Fruit fly (Drosophila melanogaster) whole organism, pupa: Measurements from ENCODE around the gene CG6431.

Source experiments
- CG10348 ChIP-seq: fragments of 200-800 bp; sonication (Bioruptor generic); IDR thresholded peaks from 2 replicates; pipeline ENCODE4 v1.3.6; 2022; ENCODE audit warnings: missing biosample characterization, missing genetic modification characterization
- CG12605 ChIP-seq: fragments of 200-800 bp; sonication (Bioruptor generic); IDR thresholded peaks from 2 replicates; pipeline ENCODE4 v1.3.6; 2022; ENCODE audit warnings: missing biosample characterization, missing genetic modification characterization
- CG13204 ChIP-seq: fragments of 200-800 bp; sonication (Bioruptor generic); optimal IDR thresholded peaks from 2 replicates; lab custom pipeline; 2018; ENCODE audit warnings: missing biosample characterization, mild to moderate bottlenecking, missing genetic modification characterization, moderate library complexity
- CG14655 ChIP-seq: fragments of 200-800 bp; sonication (Bioruptor generic); optimal IDR thresholded peaks from 3 replicates; lab custom pipeline; 2017; ENCODE audit warnings: mild to moderate bottlenecking, missing biosample characterization, missing genetic modification reagents, missing genetic modification characterization
- CG15710 ChIP-seq: fragments of 200-800 bp; sonication (Bioruptor generic); optimal IDR thresholded peaks from 2 replicates; lab custom pipeline; 2018; ENCODE audit warnings: missing biosample characterization, mild to moderate bottlenecking, missing genetic modification characterization, moderate library complexity
- CG17806 ChIP-seq: fragments of 200-800 bp; sonication (Bioruptor generic); optimal IDR thresholded peaks from 2 replicates; lab custom pipeline; 2018; ENCODE audit warnings: missing biosample characterization, mild to moderate bottlenecking, missing genetic modification characterization, moderate library complexity
- CG32121 ChIP-seq: fragments of 200-800 bp; sonication (Bioruptor generic); IDR thresholded peaks from 2 replicates; pipeline ENCODE4 v1.3.6; 2022; ENCODE audit warnings: missing biosample characterization, missing genetic modification characterization
- CG34367 ChIP-seq: fragments of 200-800 bp; sonication (Bioruptor generic); optimal IDR thresholded peaks from 2 replicates; lab custom pipeline; 2018; ENCODE audit warnings: missing biosample characterization, mild to moderate bottlenecking, missing genetic modification characterization
- CG4496 ChIP-seq: fragments of 200-800 bp; sonication (Bioruptor generic); IDR thresholded peaks from 3 replicates; pipeline ENCODE4 v1.3.6; 2022; ENCODE audit warnings: missing biosample characterization, missing genetic modification characterization
- CG8159 ChIP-seq: fragments of 200-800 bp; sonication (Bioruptor generic); optimal IDR thresholded peaks from 3 replicates; lab custom pipeline; 2018; ENCODE audit warnings: missing biosample characterization, mild to moderate bottlenecking, missing genetic modification characterization, moderate library complexity
- CG8301 ChIP-seq: fragments of 200-800 bp; sonication (Bioruptor generic); optimal IDR thresholded peaks from 2 replicates; lab custom pipeline; 2018; ENCODE audit warnings: missing biosample characterization, mild to moderate bottlenecking, missing genetic modification characterization
- CG9948 ChIP-seq: fragments of 200-800 bp; sonication (Bioruptor generic); optimal IDR thresholded peaks from 2 replicates; lab custom pipeline; 2018; ENCODE audit warnings: missing biosample characterization, mild to moderate bottlenecking, missing genetic modification characterization, moderate library complexity
- D1 ChIP-seq: fragments of 200-800 bp; sonication (Bioruptor generic); optimal IDR thresholded peaks from 2 replicates; lab custom pipeline; 2018; ENCODE audit warnings: missing biosample characterization, mild to moderate bottlenecking, missing genetic modification characterization, moderate library complexity
- EcR ChIP-seq: fragments of 200-800 bp; sonication (Bioruptor generic); optimal IDR thresholded peaks from 3 replicates; lab custom pipeline; 2019; ENCODE audit warnings: missing biosample characterization, missing genetic modification characterization, mild to moderate bottlenecking, moderate library complexity, missing genetic modification reagents
- Ets98B ChIP-seq: fragments of 200-800 bp; sonication (Bioruptor generic); IDR thresholded peaks from 2 replicates; pipeline ENCODE4 v1.3.6; 2022; ENCODE audit warnings: missing biosample characterization, missing genetic modification characterization
- Pif1A ChIP-seq: fragments of 200-800 bp; sonication (Bioruptor generic); optimal IDR thresholded peaks from 3 replicates; lab custom pipeline; 2016; ENCODE audit warnings: missing biosample characterization, missing genetic modification characterization
- Pif1B ChIP-seq: fragments of 200-800 bp; sonication (Bioruptor generic); optimal IDR thresholded peaks from 3 replicates; lab custom pipeline; 2016; ENCODE audit warnings: missing biosample characterization, missing genetic modification characterization
- Snoo ChIP-seq: fragments of 200-800 bp; sonication (Bioruptor generic); optimal IDR thresholded peaks from 3 replicates; lab custom pipeline; 2017; ENCODE audit warnings: missing biosample characterization, mild to moderate bottlenecking, missing genetic modification characterization, inconsistent platforms
- fd96Ca ChIP-seq: fragments of 200-800 bp; sonication (Bioruptor generic); IDR thresholded peaks from 3 replicates; pipeline ENCODE4 v1.3.6; 2022; ENCODE audit warnings: missing biosample characterization, missing genetic modification characterization
- gl ChIP-seq: fragments of 200-800 bp; sonication (Bioruptor generic); optimal IDR thresholded peaks from 2 replicates; lab custom pipeline; 2018; ENCODE audit warnings: missing biosample characterization, mild to moderate bottlenecking, missing genetic modification characterization
- rn ChIP-seq: fragments of 200-800 bp; sonication (Bioruptor generic); IDR thresholded peaks from 2 replicates; pipeline ENCODE4 v1.3.6; 2022; ENCODE audit warnings: missing biosample characterization, missing genetic modification characterization

Gene CG6431

DNA sequence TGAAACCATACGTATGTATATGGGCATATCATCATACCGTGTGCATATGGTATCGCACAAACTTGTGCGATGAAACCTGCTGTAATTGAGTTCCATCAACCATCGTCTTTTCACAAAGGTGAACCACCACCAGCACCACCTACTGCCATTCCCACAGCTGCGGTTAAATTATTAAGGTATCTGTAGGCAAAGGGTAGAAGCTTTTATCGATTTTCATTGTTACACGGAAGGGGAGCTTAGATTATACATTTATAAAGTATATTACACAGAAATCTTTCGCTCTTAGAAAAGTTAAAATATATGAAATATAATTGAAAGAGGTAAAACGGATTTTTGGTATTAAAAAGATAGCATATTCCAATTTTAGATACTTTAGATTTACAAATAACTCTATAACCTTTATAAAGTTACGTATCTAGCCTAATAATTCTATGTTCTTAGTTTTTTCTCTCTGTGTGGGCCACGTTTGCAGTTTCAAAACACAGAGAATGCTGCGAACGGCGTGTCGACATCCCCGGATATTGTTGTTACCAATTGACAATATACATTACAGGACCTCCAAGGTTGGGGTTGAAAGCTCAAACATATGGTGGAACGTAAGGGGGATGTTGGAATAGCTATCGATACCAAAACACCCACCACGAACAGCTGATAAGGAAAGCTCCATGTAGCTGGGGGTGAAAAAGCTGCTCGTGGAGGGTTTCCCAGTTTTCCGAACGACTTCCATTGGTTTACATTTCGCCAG lies 36.6 kb downstream of the CG6431 start, which contains the start of gene CG6495:
CG6495 (plus strand) TSS at position 695 of the 745 bp plus-strand sequence.
- TF ChIP-seq Pif1B (peak; percentile 13), CG12605 (GFP tag; lab: Robert Waterston, UW) (no peak), fd96Ca (GFP tag; lab: Robert Waterston, UW) (no peak), Ets98B (GFP tag; lab: Robert Waterston, UW) (0 out of 2 replicates have a peak, but pooled peaks have one; percentile 13), CG9948 (peak; percentile 34), CG17806 (peak; percentile 35), CG8159 (tag; lab: Kevin White, UChicago) (peak; percentile 61), CG15710 (peak; percentile 30), CG8301 (tag; lab: Kevin White, UChicago) (peak; percentile 12)
- TF ChIP-seq, all 21 proteins: peak for 7

DNA sequence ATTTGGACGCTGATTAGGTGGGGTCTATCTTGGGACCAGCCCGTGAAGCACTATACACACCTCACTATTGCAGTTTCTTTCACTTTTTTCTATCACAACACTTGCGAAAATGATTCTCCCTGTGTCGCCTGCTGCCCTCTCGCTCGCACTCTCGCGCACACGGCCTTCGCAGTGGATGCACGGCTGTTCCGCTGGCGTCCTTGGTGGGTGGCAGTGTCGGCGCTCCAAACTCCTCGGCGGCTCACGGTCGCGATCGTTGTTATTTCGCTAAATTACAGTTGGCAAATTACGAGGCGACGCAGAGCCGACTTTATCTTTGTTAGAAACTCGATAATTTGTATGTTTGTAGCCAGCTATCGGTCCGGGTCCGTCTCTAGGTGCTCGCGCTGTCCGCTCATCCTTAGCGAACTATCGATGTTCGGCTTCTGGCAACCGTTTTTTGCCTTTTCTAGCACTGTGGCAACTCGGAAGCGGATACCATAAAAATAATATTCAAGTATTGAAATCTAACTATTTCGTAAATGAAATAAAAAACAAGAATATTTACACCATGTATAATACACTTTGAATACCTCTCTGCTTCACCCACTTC lies 43.7 kb downstream of the CG6431 start, which contains the start of gene Ubc2:
Ubc2 (minus strand) TSS at position 410 of the 592 bp plus-strand sequence.
- TF ChIP-seq D1 (no peak), CG4496 (GFP tag; lab: Robert Waterston, UW) (peak; percentile 49; the same call in 2 of the 3 replicates)

DNA sequence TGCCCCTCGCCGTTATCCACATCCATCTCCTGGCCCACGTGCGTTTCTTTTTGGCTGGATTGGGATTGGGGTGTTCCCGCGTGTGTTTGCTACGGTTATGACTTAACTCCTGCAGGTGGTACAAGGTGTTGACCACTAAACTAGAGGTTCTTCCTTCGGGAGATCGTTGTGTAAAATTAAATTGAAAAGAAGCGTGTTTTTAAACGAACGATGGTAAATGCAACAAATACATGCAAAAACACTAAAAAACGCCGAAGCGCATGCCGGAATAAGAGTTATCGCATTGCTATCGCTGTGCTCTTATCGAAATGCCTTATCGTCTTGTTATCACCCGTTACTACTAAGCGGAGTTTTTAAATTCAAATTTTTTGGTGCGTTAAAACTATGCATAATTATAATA lies 45.7 kb downstream of the CG6431 start, which contains the start of gene CG6724:
CG6724 (minus strand) TSS at position 245 of the 400 bp plus-strand sequence.
- TF ChIP-seq CG13204 (GFP tag; lab: Kevin White, UChicago) = no peak
- no peak for TF ChIP-seq CG9948
- TF ChIP-seq CG15710 = no peak
- TF ChIP-seq gl = no peak
- TF ChIP-seq EcR (GFP tag; lab: Kevin White, UChicago) = no peak
- no peak for TF ChIP-seq CG34367 (tag; lab: Kevin White, UChicago)
- no peak for TF ChIP-seq CG10348 (GFP tag; lab: Robert Waterston, UW)
- no peak for TF ChIP-seq D1
- no peak for TF ChIP-seq CG14655 (GFP tag; lab: Kevin White, UChicago)
- no peak for TF ChIP-seq fd96Ca (GFP tag; lab: Robert Waterston, UW)
- TF ChIP-seq CG32121 (GFP tag; lab: Robert Waterston, UW) = no peak

DNA sequence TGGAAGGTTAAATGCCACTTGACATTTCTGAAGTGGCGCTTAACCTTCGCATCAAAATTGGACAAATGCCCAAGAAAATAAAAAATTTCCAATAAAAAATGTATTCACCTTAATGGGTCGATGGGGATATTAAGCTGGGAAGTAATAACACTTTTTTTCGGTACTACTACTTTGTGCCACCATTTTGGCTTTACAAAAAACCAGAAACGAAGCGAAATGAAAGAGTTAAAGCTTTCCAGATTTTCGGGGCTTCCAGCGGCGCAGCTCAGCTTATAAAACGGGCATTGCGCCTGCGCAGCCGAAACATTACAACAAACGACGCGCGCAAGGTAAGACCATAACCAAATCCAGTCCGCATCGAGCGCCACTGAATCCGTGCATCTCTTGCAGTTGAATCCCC lies 46.6 kb downstream of the CG6431 start, which contains the start of gene CG17127:
CG17127 (plus strand) TSS at position 301 of the 400 bp plus-strand sequence.
- TF ChIP-seq CG34367 (tag; lab: Kevin White, UChicago) = no peak
- TF ChIP-seq CG12605 (GFP tag; lab: Robert Waterston, UW) = no peak
- TF ChIP-seq Pif1B = no peak
- TF ChIP-seq CG8301 (tag; lab: Kevin White, UChicago) = no peak
- TF ChIP-seq CG8159 (tag; lab: Kevin White, UChicago) = no peak
- no peak for TF ChIP-seq EcR (GFP tag; lab: Kevin White, UChicago)
- no peak; the same call in 2 of the 3 replicates for TF ChIP-seq fd96Ca (GFP tag; lab: Robert Waterston, UW)
- no peak for TF ChIP-seq D1
- no peak for TF ChIP-seq rn (GFP tag; lab: Robert Waterston, UW)
- no peak for TF ChIP-seq CG14655 (GFP tag; lab: Kevin White, UChicago)
- no peak; the same call in 1 of the 2 replicates for TF ChIP-seq Ets98B (GFP tag; lab: Robert Waterston, UW)
- no peak for TF ChIP-seq CG10348 (GFP tag; lab: Robert Waterston, UW)
- no peak for TF ChIP-seq gl
- TF ChIP-seq CG13204 (GFP tag; lab: Kevin White, UChicago) = no peak
- no peak for TF ChIP-seq Snoo (tag; lab: Kevin White, UChicago)
- no peak for TF ChIP-seq CG15710
- TF ChIP-seq Pif1A = no peak

DNA sequence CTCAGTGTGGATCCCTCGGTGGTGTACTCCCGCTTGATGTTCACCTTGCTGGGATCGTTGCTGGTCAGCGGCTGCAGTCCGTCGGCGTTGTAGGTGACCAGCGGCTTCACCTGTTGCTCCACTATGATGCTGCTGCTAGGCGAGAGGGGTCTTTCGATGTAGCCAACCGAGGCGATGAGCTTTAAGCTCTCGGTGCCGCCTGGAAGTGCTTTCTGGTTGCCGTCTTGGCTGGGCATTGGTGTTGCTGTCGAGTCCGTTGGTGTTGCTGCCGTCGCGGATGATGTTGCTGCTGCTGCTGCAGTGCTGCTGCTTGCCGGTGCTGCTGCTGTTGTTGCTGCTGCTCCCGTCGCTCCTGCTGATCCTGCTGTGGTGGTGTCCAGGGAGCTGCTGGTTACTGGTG lies 50.0 kb downstream of the CG6431 start:
- TF ChIP-seq CG4496 (GFP tag; lab: Robert Waterston, UW) = peak; percentile 33; the same call in 1 of the 3 replicates
- no peak for TF ChIP-seq CG8301 (tag; lab: Kevin White, UChicago)
- TF ChIP-seq CG12605 (GFP tag; lab: Robert Waterston, UW) = peak; percentile 42; the same call in 1 of the 2 replicates
